Worm (Caenorhabditis elegans): ENCODE measurements around the gene C06B8.2.

Gene C06B8.2

DNA sequence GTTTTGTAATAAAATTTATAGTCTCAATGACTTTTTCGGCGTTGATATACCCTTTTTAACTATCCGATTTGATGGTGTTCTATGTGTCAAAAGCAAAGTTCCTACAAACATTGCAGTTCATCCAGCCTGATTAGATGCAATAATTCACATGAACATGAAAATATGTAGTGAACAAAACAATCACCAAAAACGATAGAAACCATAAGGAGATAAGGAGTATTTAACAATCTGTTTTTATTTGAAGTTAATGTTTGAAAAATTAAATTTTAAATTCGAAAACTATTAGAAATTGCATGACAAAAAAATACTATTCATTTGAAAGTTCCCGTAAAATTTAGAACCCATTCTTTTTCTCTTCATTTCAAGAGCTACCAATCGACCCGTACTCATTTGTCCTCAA is 51.6 kb downstream of the C06B8.2 start, which contains the start of gene fbxa-209:
fbxa-209 (minus strand) TSS at position 101 of the 400 bp plus-strand sequence.
- no peak for TF ChIP-seq snpc-4 (tag; optimal IDR thresholded peaks at IDR 0.05)
- peak; percentile 13 for TF ChIP-seq nhr-85 (tag)
- no peak for TF ChIP-seq efl-1 (optimal IDR thresholded peaks at IDR 0.05)
- peak in 1 of 2 experiments; percentile 84 for TF ChIP-seq efl-1 (GFP tag; optimal IDR thresholded peaks at IDR 0.05 in 1 of 2)
